Fruit fly (Drosophila melanogaster) whole organism, prepupa: Measurements from ENCODE around the gene EloB.

Experiments used
- CG6792 ChIP-seq: fragments of 200-800 bp; sonication (Bioruptor generic); optimal IDR thresholded peaks from 3 replicates; lab custom pipeline; 2016; ENCODE audit warnings: missing biosample characterization, missing genetic modification characterization
- Ets21C ChIP-seq: fragments of 200-800 bp; sonication (Bioruptor generic); optimal IDR thresholded peaks from 3 replicates; lab custom pipeline; 2016; ENCODE audit warnings: missing biosample characterization, missing genetic modification characterization
- Sox14 ChIP-seq: fragments of 200-800 bp; sonication (Bioruptor generic); optimal IDR thresholded peaks from 3 replicates; lab custom pipeline; 2016; ENCODE audit warnings: missing biosample characterization, missing genetic modification characterization
- eg ChIP-seq: fragments of 200-800 bp; sonication (Bioruptor generic); IDR thresholded peaks from 3 replicates; pipeline ENCODE4 v1.3.6; 2022; ENCODE audit warnings: missing biosample characterization, missing genetic modification characterization

DNA sequence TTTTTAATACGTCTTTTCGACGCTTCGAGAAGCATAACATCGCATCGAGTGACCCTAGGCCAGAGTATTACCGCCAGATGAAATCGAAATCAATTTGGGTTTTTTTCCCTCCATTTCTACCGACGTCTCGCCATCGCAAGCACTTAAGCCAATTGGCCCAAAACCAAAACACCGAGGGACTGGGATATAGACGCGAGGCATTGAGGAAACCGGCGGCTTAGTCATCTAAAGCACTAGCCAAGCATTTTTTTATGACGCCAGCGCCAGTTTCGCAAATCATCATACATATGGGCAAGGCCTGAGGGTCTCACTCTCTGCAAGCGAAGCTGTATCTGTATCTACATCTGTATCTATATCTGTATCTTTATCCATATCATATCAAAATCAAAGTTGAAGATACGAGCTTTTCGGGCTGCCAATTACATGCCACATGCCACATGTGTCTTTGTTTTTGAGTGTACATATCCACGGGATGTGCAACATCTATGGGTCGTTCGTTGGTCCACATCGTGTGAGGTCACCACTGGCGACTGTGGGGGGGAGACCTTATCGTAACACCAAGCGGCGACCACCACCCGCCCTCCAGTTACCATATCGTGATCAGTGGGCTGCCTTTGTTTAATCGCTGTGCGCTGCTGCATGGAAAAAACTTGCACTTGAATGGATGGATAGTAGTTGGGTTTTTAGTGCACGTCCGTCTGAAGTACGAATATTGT is 12.0 kb downstream of the EloB start:
- TF ChIP-seq Sox14 (no peak), CG6792 (GFP tag; lab: Kevin White, UChicago) (no peak), Ets21C (no peak), eg (GFP tag; lab: Robert Waterston, UW) (no peak)
